Worm (Caenorhabditis elegans) whole organism, mixed stage, embryonic: ENCODE results near the gene ZC168.2.

Experiments
- nhr-12 ChIP-seq: fragments of 150-350 bp; optimal IDR thresholded peaks from 2 replicates; lab custom pipeline; 2014; ENCODE audit warnings: missing biosample characterization, missing genetic modification characterization
- unc-39 ChIP-seq: fragments of 150-350 bp; optimal IDR thresholded peaks from 2 replicates; lab custom pipeline; 2014; ENCODE audit warnings: missing biosample characterization, missing genetic modification characterization

- TF ChIP-seq unc-39 (tag; lab: Kevin White, UChicago) (no peak), nhr-12 (tag; lab: Kevin White, UChicago) (no peak)
Measured at ce11 chrIV:10727734-10728133, at the start of gene ZC168.2.
